Worm (Caenorhabditis elegans) whole organism, midembryonic: ENCODE results near the gene his-62.

Source experiments
- T22C8.4 ChIP-seq: fragments of 200-800 bp; sonication (Bioruptor generic); IDR thresholded peaks from 2 replicates; pipeline ENCODE4 v1.3.6; 2022; ENCODE audit warnings: missing genetic modification characterization, missing compliant biosample characterization
- klf-2 ChIP-seq: fragments of 200-800 bp; sonication (Bioruptor generic); conservative IDR thresholded peaks from 2 replicates; pipeline ENCODE4 v1.3.6; 2022; ENCODE audit warnings: missing genetic modification reagents, missing genetic modification characterization, missing compliant biosample characterization

ce11 chrIV:7445995-7446394 is 40.4 kb upstream of the his-62 start, which contains the start of gene B0496.1:
- TF ChIP-seq klf-2 (GFP tag; lab: Robert Waterston, UW) = no peak
- no peak for TF ChIP-seq T22C8.4 (GFP tag; lab: Robert Waterston, UW)
